Fruit fly (Drosophila melanogaster) whole organism, embryonic: ENCODE measurements around the gene CG31249.

Experiments
- Atf3 ChIP-seq: fragments of 200-800 bp; sonication (Bioruptor generic); optimal IDR thresholded peaks from 3 replicates; lab custom pipeline; 2016; ENCODE audit warnings: missing biosample characterization, missing genetic modification characterization
- BEAF-32 ChIP-seq: fragments of 200-800 bp; sonication (Bioruptor generic); optimal IDR thresholded peaks from 3 replicates; lab custom pipeline; 2017; ENCODE audit warnings: missing biosample characterization, missing genetic modification characterization, mild to moderate bottlenecking, moderate library complexity, missing genetic modification reagents
- BtbVII ChIP-seq: fragments of 200-800 bp; sonication (Bioruptor generic); optimal IDR thresholded peaks from 3 replicates; lab custom pipeline; 2017; ENCODE audit warnings: missing biosample characterization, mild to moderate bottlenecking, missing genetic modification characterization
- CG10147 ChIP-seq: fragments of 200-800 bp; sonication (Bioruptor generic); optimal IDR thresholded peaks from 2 replicates; lab custom pipeline; 2019; ENCODE audit warnings: missing biosample characterization, mild to moderate bottlenecking, missing genetic modification characterization, moderate library complexity
- CG10209 ChIP-seq: fragments of 200-800 bp; sonication (Bioruptor generic); optimal IDR thresholded peaks from 3 replicates; lab custom pipeline; 2017; ENCODE audit warnings: missing biosample characterization, mild to moderate bottlenecking, missing genetic modification characterization, missing genetic modification reagents
- CG10366 ChIP-seq: fragments of 200-800 bp; sonication (Bioruptor generic); IDR thresholded peaks from 2 replicates; pipeline ENCODE4 v1.3.6; 2022; ENCODE audit warnings: missing biosample characterization, missing genetic modification characterization
- CG10543 ChIP-seq: fragments of 200-800 bp; sonication (Bioruptor generic); optimal IDR thresholded peaks from 3 replicates; lab custom pipeline; 2017; ENCODE audit warnings: missing biosample characterization, mild to moderate bottlenecking, missing genetic modification characterization, moderate library complexity
- CG11723 ChIP-seq: fragments of 200-800 bp; sonication (Bioruptor generic); optimal IDR thresholded peaks from 2 replicates; lab custom pipeline; 2017; ENCODE audit warnings: missing biosample characterization, mild to moderate bottlenecking, missing genetic modification characterization
- CG12236 ChIP-seq: fragments of 200-800 bp; sonication (Bioruptor generic); optimal IDR thresholded peaks from 2 replicates; lab custom pipeline; 2016; ENCODE audit warnings: missing biosample characterization, missing genetic modification characterization
- CG12299 ChIP-seq: fragments of 200-800 bp; sonication (Bioruptor generic); optimal IDR thresholded peaks from 2 replicates; lab custom pipeline; 2018; ENCODE audit warnings: missing biosample characterization, mild to moderate bottlenecking, missing genetic modification characterization
- CG12942 ChIP-seq: fragments of 200-800 bp; sonication (Bioruptor generic); optimal IDR thresholded peaks from 3 replicates; lab custom pipeline; 2016; ENCODE audit warnings: missing biosample characterization, missing genetic modification characterization
- CG13296 ChIP-seq: fragments of 200-800 bp; sonication (Bioruptor generic); optimal IDR thresholded peaks from 3 replicates; lab custom pipeline; 2018; ENCODE audit warnings: missing biosample characterization, mild to moderate bottlenecking, missing genetic modification characterization
- CG13894 ChIP-seq: fragments of 200-800 bp; sonication (Bioruptor generic); optimal IDR thresholded peaks from 3 replicates; lab custom pipeline; 2018; ENCODE audit warnings: missing biosample characterization, mild to moderate bottlenecking, missing genetic modification characterization, moderate library complexity
- CG17361 ChIP-seq: fragments of 200-800 bp; sonication (Bioruptor generic); IDR thresholded peaks from 3 replicates; pipeline ENCODE4 v1.3.6; 2022; ENCODE audit warnings: missing biosample characterization, missing genetic modification characterization
- CG17829 ChIP-seq: fragments of 200-800 bp; optimal IDR thresholded peaks from 2 replicates; lab custom pipeline; 2019; ENCODE audit warnings: missing biosample characterization, mild to moderate bottlenecking, missing genetic modification characterization, moderate library complexity
- CG18011 ChIP-seq: fragments of 200-800 bp; sonication (Bioruptor generic); optimal IDR thresholded peaks from 2 replicates; lab custom pipeline; 2017; ENCODE audit warnings: missing biosample characterization, missing genetic modification characterization, mild to moderate bottlenecking, moderate library complexity, missing genotype
- CG2712 ChIP-seq: fragments of 200-800 bp; optimal IDR thresholded peaks from 3 replicates; lab custom pipeline; 2019; ENCODE audit warnings: missing biosample characterization, mild to moderate bottlenecking, missing genetic modification characterization, moderate library complexity
- CG34224 ChIP-seq: fragments of 200-800 bp; sonication (Bioruptor generic); IDR thresholded peaks from 3 replicates; pipeline ENCODE4 v1.3.6; 2022; ENCODE audit warnings: missing biosample characterization, missing genetic modification characterization; ENCODE audit not compliant: partially characterized antibody
- CG5180 ChIP-seq: fragments of 200-800 bp; sonication (Bioruptor generic); optimal IDR thresholded peaks from 3 replicates; lab custom pipeline; 2017; ENCODE audit warnings: missing biosample characterization, missing genetic modification characterization, mild to moderate bottlenecking, moderate library complexity, missing genetic modification reagents
- CG6791 ChIP-seq: fragments of 200-800 bp; sonication (Bioruptor generic); IDR thresholded peaks from 3 replicates; pipeline ENCODE4 v1.3.6; 2022; ENCODE audit warnings: missing biosample characterization, missing genetic modification characterization; ENCODE audit not compliant: partially characterized antibody
- CG7839 ChIP-seq: fragments of 200-800 bp; sonication (Bioruptor generic); optimal IDR thresholded peaks from 3 replicates; lab custom pipeline; 2018; ENCODE audit warnings: missing biosample characterization, mild to moderate bottlenecking, missing genetic modification characterization, moderate library complexity
- CG7987 ChIP-seq: fragments of 200-800 bp; sonication (Bioruptor generic); optimal IDR thresholded peaks from 2 replicates; lab custom pipeline; 2018; ENCODE audit warnings: missing biosample characterization, mild to moderate bottlenecking, missing genetic modification characterization, moderate library complexity
- CG8290 ChIP-seq, 3 experiments: fragments of 200-800 bp; sonication (Bioruptor generic); optimal IDR thresholded peaks; 2 replicates each; lab custom pipeline; 2016 to 2019; ENCODE audit warnings: missing biosample characterization in 3 of 3, missing genetic modification characterization in 3 of 3, mild to moderate bottlenecking in 2 of 3, moderate library complexity in 1 of 3
- CG8359 ChIP-seq: fragments of 200-800 bp; sonication (Bioruptor generic); optimal IDR thresholded peaks from 2 replicates; lab custom pipeline; 2017; ENCODE audit warnings: missing biosample characterization, mild to moderate bottlenecking, missing genetic modification characterization, borderline replicate concordance
- Doc3 ChIP-seq: fragments of 200-800 bp; sonication (Bioruptor generic); IDR thresholded peaks from 3 replicates; pipeline ENCODE4 v1.3.6; 2022; ENCODE audit warnings: missing biosample characterization, missing genetic modification characterization; ENCODE audit not compliant: partially characterized antibody
- Fer2 ChIP-seq: fragments of 200-800 bp; sonication (Bioruptor generic); optimal IDR thresholded peaks from 2 replicates; lab custom pipeline; 2018; ENCODE audit warnings: missing biosample characterization, mild to moderate bottlenecking, missing genetic modification characterization, moderate library complexity
- Fer3 ChIP-seq: fragments of 200-800 bp; sonication (Bioruptor generic); optimal IDR thresholded peaks from 2 replicates; lab custom pipeline; 2018; ENCODE audit warnings: missing biosample characterization, mild to moderate bottlenecking, missing genetic modification characterization, moderate library complexity
- H15 ChIP-seq: fragments of 200-800 bp; sonication (Bioruptor generic); IDR thresholded peaks from 3 replicates; pipeline ENCODE4 v1.3.6; 2022; ENCODE audit warnings: missing biosample characterization, missing genetic modification characterization
- Kr ChIP-seq: fragments of 200-800 bp; sonication (Bioruptor generic); optimal IDR thresholded peaks from 2 replicates; lab custom pipeline; 2017; ENCODE audit warnings: missing biosample characterization, mild to moderate bottlenecking, missing genetic modification characterization
- MTF-1 ChIP-seq: fragments of 200-800 bp; sonication (Bioruptor generic); optimal IDR thresholded peaks from 2 replicates; lab custom pipeline; 2018; ENCODE audit warnings: missing biosample characterization, mild to moderate bottlenecking, missing genetic modification characterization, borderline replicate concordance
- Med ChIP-seq: fragments of 200-800 bp; sonication (Bioruptor generic); peaks from one replicate; lab custom pipeline; 2016; ENCODE audit warnings: missing biosample characterization, missing genetic modification characterization, mild to moderate bottlenecking, inconsistent platforms, moderate library complexity
- NFAT ChIP-seq: fragments of 200-800 bp; sonication (Bioruptor generic); IDR thresholded peaks from 2 replicates; pipeline ENCODE4 v1.3.6; 2022; ENCODE audit warnings: missing biosample characterization, missing genetic modification characterization
- aop ChIP-seq: fragments of 200-800 bp; sonication (Bioruptor generic); IDR thresholded peaks from 2 replicates; pipeline ENCODE4 v1.3.6; 2022; ENCODE audit warnings: missing biosample characterization, missing genetic modification characterization
- bigmax ChIP-seq: fragments of 200-800 bp; sonication (Bioruptor generic); optimal IDR thresholded peaks from 2 replicates; lab custom pipeline; 2018; ENCODE audit warnings: missing biosample characterization, mild to moderate bottlenecking, missing genetic modification characterization
- cwo ChIP-seq: fragments of 200-800 bp; sonication (Bioruptor generic); optimal IDR thresholded peaks from 3 replicates; lab custom pipeline; 2017; ENCODE audit warnings: missing biosample characterization, missing genetic modification characterization, mild to moderate bottlenecking, moderate library complexity, missing genetic modification reagents
- da ChIP-seq: fragments of 200-800 bp; sonication (Bioruptor generic); optimal IDR thresholded peaks from 2 replicates; lab custom pipeline; 2016; ENCODE audit warnings: missing biosample characterization, missing genetic modification characterization
- emc ChIP-seq: fragments of 200-800 bp; sonication (Bioruptor generic); optimal IDR thresholded peaks from 2 replicates; lab custom pipeline; 2016; ENCODE audit warnings: missing biosample characterization, missing genetic modification characterization
- ems ChIP-seq: fragments of 200-800 bp; sonication (Bioruptor generic); optimal IDR thresholded peaks from 3 replicates; lab custom pipeline; 2016; ENCODE audit warnings: missing biosample characterization, missing genetic modification characterization
- fd102C ChIP-seq: fragments of 200-800 bp; sonication (Bioruptor generic); optimal IDR thresholded peaks from 2 replicates; lab custom pipeline; 2018; ENCODE audit warnings: missing biosample characterization, mild to moderate bottlenecking, missing genetic modification characterization, moderate library complexity
- gsb ChIP-seq: fragments of 200-800 bp; sonication (Bioruptor generic); IDR thresholded peaks from 2 replicates; pipeline ENCODE4 v1.3.6; 2022; ENCODE audit warnings: missing biosample characterization, missing genetic modification characterization
- gt ChIP-seq: fragments of 200-800 bp; sonication (Bioruptor generic); IDR thresholded peaks from 2 replicates; pipeline ENCODE4 v1.3.6; 2022; ENCODE audit warnings: missing biosample characterization, missing genetic modification characterization
- lola ChIP-seq, 3 experiments: fragments of >200 bp in 2 of 3; fragments of 200-800 bp in 1 of 3; sonication (Bioruptor generic) in 1 of 3; optimal IDR thresholded peaks; 2 replicates each; lab custom pipeline; 2017 to 2019; ENCODE audit warnings: missing biosample characterization in 3 of 3, missing genetic modification characterization in 3 of 3, mild to moderate bottlenecking in 1 of 3, moderate library complexity in 1 of 3
- p53 ChIP-seq: fragments of 200-800 bp; sonication (Bioruptor generic); optimal IDR thresholded peaks from 2 replicates; lab custom pipeline; 2016; ENCODE audit warnings: missing biosample characterization, missing genetic modification characterization
- sc ChIP-seq, 3 experiments: fragments of >200 bp in 2 of 3; fragments of 200-800 bp in 1 of 3; sonication (Bioruptor generic) in 1 of 3; optimal IDR thresholded peaks; 2 replicates in 2 of 3; 3 replicates in 1 of 3; lab custom pipeline; 2017; ENCODE audit warnings: mild to moderate bottlenecking in 1 of 3, missing biosample characterization in 1 of 3, missing genetic modification characterization in 1 of 3, missing genetic modification reagents in 1 of 3
- sim ChIP-seq: fragments of 200-800 bp; sonication (Bioruptor generic); IDR thresholded peaks from 2 replicates; pipeline ENCODE4 v1.3.6; 2022; ENCODE audit warnings: missing biosample characterization, missing genetic modification characterization
- vfl ChIP-seq: fragments of 200-800 bp; sonication (Bioruptor generic); optimal IDR thresholded peaks from 2 replicates; lab custom pipeline; 2016; ENCODE audit warnings: missing biosample characterization, missing genetic modification characterization
- vvl ChIP-seq: fragments of 200-800 bp; sonication (Bioruptor generic); IDR thresholded peaks from 2 replicates; pipeline ENCODE4 v1.3.6; 2022; ENCODE audit warnings: missing biosample characterization, missing genetic modification characterization

The CG31249 gene

dm6 chr3R:17716858-17717596 lies 30.2 kb upstream of the CG31249 start (continued):
- TF ChIP-seq da (GFP tag; lab: Kevin White, UChicago), result no peak
- TF ChIP-seq Kr, result no peak
- no peak for TF ChIP-seq aop
- peak; percentile 20 for TF ChIP-seq CG7987 (GFP tag; lab: Kevin White, UChicago)
- TF ChIP-seq vfl, result peak; percentile 51
- TF ChIP-seq emc (GFP tag; lab: Kevin White, UChicago), result no peak
- no peak for TF ChIP-seq gt (GFP tag; lab: Robert Waterston, UW)
- no peak for TF ChIP-seq CG8359 (GFP tag; lab: Kevin White, UChicago)
- peak; percentile 83 for TF ChIP-seq CG5180 (GFP tag; lab: Kevin White, UChicago)
- TF ChIP-seq CG34224 (GFP tag; lab: Robert Waterston, UW), result no peak
- no peak for TF ChIP-seq CG17361 (GFP tag; lab: Robert Waterston, UW)
- TF ChIP-seq Fer2 (tag; lab: Kevin White, UChicago), result no peak
- peak; percentile 20 for TF ChIP-seq BEAF-32 (GFP tag; lab: Kevin White, UChicago)
- peak; percentile 22 for TF ChIP-seq CG17829 (tag; lab: Kevin White, UChicago)
- TF ChIP-seq CG10209 (GFP tag; lab: Kevin White, UChicago), result no peak
- no peak for TF ChIP-seq vvl (GFP tag; lab: Robert Waterston, UW)
- TF ChIP-seq CG18011 (GFP tag; lab: Kevin White, UChicago), result no peak
- TF ChIP-seq sim (GFP tag; lab: Robert Waterston, UW), result no peak
- no peak for TF ChIP-seq CG12942 (GFP tag; lab: Kevin White, UChicago)
- no peak for TF ChIP-seq MTF-1 (GFP tag; lab: Kevin White, UChicago)
- peak; percentile 38 for TF ChIP-seq CG13296 (GFP tag; lab: Kevin White, UChicago)
- TF ChIP-seq CG11723 (GFP tag; lab: Kevin White, UChicago), result no peak
- no peak for TF ChIP-seq sc (optimal IDR thresholded peaks at IDR 0.05; lab: Kevin White, UChicago)
- TF ChIP-seq sc (GFP tag; optimal IDR thresholded peaks at IDR 0.05; lab: Kevin White, UChicago), result no peak
- peak; percentile 72 for TF ChIP-seq cwo (GFP tag; lab: Kevin White, UChicago)
- TF ChIP-seq CG12299 (tag; lab: Kevin White, UChicago), result no peak
- peak; percentile 8 for TF ChIP-seq CG10147 (GFP tag; lab: Kevin White, UChicago)
- TF ChIP-seq fd102C (GFP tag; lab: Kevin White, UChicago), result no peak
- no peak for TF ChIP-seq BtbVII (GFP tag; lab: Kevin White, UChicago)
- TF ChIP-seq NFAT (GFP tag; lab: Robert Waterston, UW), result no peak
- TF ChIP-seq Fer3 (tag; lab: Kevin White, UChicago), result peak; percentile 26
- peak; percentile 37 for TF ChIP-seq CG13894 (tag; lab: Kevin White, UChicago)
- no peak for TF ChIP-seq Atf3 (GFP tag; lab: Kevin White, UChicago)
- no peak for TF ChIP-seq CG12236
- TF ChIP-seq ems, result no peak
- TF ChIP-seq Med, result peak; percentile 94
- peak; percentile 95 for TF ChIP-seq bigmax
- TF ChIP-seq CG7839 (tag; lab: Kevin White, UChicago), result no peak
- peak; percentile 85 for TF ChIP-seq CG10543
- TF ChIP-seq Doc3 (GFP tag; lab: Robert Waterston, UW), result no peak
- TF ChIP-seq gsb (GFP tag; lab: Robert Waterston, UW), result no peak
- no peak for TF ChIP-seq H15 (GFP tag; lab: Robert Waterston, UW)
- peak; percentile 31 for TF ChIP-seq CG2712 (tag; lab: Kevin White, UChicago)
- TF ChIP-seq CG8290 (GFP tag; optimal IDR thresholded peaks at IDR 0.05; lab: Kevin White, UChicago), result no peak
- peak in 1 of 2 experiments; percentile 76 for TF ChIP-seq CG8290 (tag; optimal IDR thresholded peaks at IDR 0.05; lab: Kevin White, UChicago)
- no peak for TF ChIP-seq lola (GFP tag; optimal IDR thresholded peaks at IDR 0.05; lab: Kevin White, UChicago)
- TF ChIP-seq p53 (GFP tag; lab: Kevin White, UChicago), result no peak
- TF ChIP-seq CG10366 (GFP tag; lab: Robert Waterston, UW), result no peak
- TF ChIP-seq CG6791 (GFP tag; lab: Robert Waterston, UW), result no peak
